Worm (Caenorhabditis elegans): Measurements from ENCODE around the gene kvs-2.
"Not testable (repeated sequence)": the region's sequence is repeated elsewhere in the genome, so short reads cannot be mapped to it uniquely, and the experiment has no call there.

- TF ChIP-seq xnd-1 (tag; optimal IDR thresholded peaks at IDR 0.05); athp-1 (tag; optimal IDR thresholded peaks at IDR 0.05); ama-1 (optimal IDR thresholded peaks at IDR 0.05); ama-1 (GFP tag; optimal IDR thresholded peaks at IDR 0.05): not testable (repeated sequence)
Measured at ce11 chrV:10638515-10638914, 2.7 kb downstream of the kvs-2 start.
